Fruit fly (Drosophila melanogaster): ENCODE results near the gene CG7083.

DNA sequence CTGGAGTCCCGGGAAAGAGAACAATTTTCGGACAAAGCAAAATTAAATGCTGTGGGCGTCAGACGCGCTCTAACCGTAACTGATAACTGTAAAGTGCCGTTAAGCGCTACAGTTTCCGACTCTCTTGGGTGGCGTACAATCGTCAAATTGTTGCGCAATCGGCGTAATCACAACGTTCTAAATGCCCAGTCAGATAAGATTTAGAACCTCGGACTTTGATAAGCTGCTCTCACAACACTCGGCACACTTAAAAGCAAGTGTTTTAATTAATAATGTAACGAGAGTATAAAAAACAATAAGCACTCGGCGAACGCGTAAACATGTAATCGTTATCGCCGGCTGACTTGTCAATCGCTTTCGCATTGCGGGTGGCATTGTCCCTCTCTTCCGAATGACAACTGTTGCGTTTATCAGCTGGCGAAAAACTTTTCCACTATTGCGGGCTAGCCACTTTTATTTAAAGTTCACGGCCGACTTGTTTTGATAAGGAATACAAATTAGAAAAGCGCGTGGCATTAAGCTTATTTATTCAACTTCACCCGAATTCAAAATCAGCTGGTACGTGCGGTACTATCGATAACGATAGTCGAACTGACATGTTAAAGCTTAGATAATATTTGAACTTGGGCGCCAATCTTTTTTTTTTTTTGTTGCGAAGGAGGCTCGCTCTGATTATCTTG, 18.3 kb downstream of the CG7083 start:
- TF ChIP-seq fd59A (GFP tag; optimal IDR thresholded peaks at IDR 0.05) (no peak), Sox15 (GFP tag; optimal IDR thresholded peaks at IDR 0.05) (no peak), Eip75B (GFP tag; optimal IDR thresholded peaks at IDR 0.05) (no peak), Hr39 (GFP tag; optimal IDR thresholded peaks at IDR 0.05) (no peak)

Data from whole organism, prepupa.